1 fruit fly cellular context compared by ENCODE assay signal in genomic region chrX:2071878-2072817, dm6.
A peak's percentile ranks its signal among the peaks of the same experiment; 100 is the strongest.
TF ChIP-seq lines count a peak whose summit lies in the region.

Rtca (plus strand) TSS chrX:2072413.

TF ChIP-seq in whole organism, embryonic, 481 proteins besides CTCF, POLR2A, EP300 and RAD21 (continued from another document and continues in another):
- TF ChIP-seq pho (GFP tag; optimal IDR thresholded peaks at IDR 0.05; lab: Kevin White, UChicago) = peak; percentile 69
- no peak for TF ChIP-seq z (GFP tag; IDR thresholded peaks at IDR 0.05; lab: Robert Waterston, UW)
- TF ChIP-seq prd (optimal IDR thresholded peaks at IDR 0.05; lab: Kevin White, UChicago) = no peak
- peak; percentile 74 for TF ChIP-seq prd (GFP tag; IDR thresholded peaks at IDR 0.05; lab: Robert Waterston, UW)
- peak; percentile 31 for TF ChIP-seq pros (GFP tag; optimal IDR thresholded peaks at IDR 0.05; lab: Kevin White, UChicago)
- TF ChIP-seq NFAT (GFP tag; IDR thresholded peaks at IDR 0.05; lab: Robert Waterston, UW) = no peak
- TF ChIP-seq Vsx1 (GFP tag; optimal IDR thresholded peaks at IDR 0.05; lab: Kevin White, UChicago) = no peak
- TF ChIP-seq CG17359 (tag; optimal IDR thresholded peaks at IDR 0.05; lab: Kevin White, UChicago) = peak; percentile 58
- peak; percentile 62 for TF ChIP-seq mam (GFP tag; optimal IDR thresholded peaks at IDR 0.05; lab: Kevin White, UChicago)
- TF ChIP-seq org-1 (GFP tag; optimal IDR thresholded peaks at IDR 0.05; lab: Kevin White, UChicago) = peak; percentile 76
- TF ChIP-seq gcm (GFP tag; optimal IDR thresholded peaks at IDR 0.05; lab: Kevin White, UChicago) = peak; percentile 39
- TF ChIP-seq CG11695 (GFP tag; IDR thresholded peaks at IDR 0.05; lab: Robert Waterston, UW) = peak; percentile 67
- peak; percentile 86 for TF ChIP-seq her (GFP tag; optimal IDR thresholded peaks at IDR 0.05; lab: Kevin White, UChicago)
- peak; percentile 70 for TF ChIP-seq CG31441 (GFP tag; IDR thresholded peaks at IDR 0.05; lab: Robert Waterston, UW)
- peak; percentile 44 for TF ChIP-seq vfl (GFP tag; optimal IDR thresholded peaks at IDR 0.05; lab: Kevin White, UChicago)
- peak; percentile 46 for TF ChIP-seq CG4404 (GFP tag; IDR thresholded peaks at IDR 0.05; lab: Robert Waterston, UW)
- TF ChIP-seq YL-1 (GFP tag; optimal IDR thresholded peaks at IDR 0.05; lab: Kevin White, UChicago) = peak; percentile 20
- peak; percentile 95 for TF ChIP-seq scrt (GFP tag; optimal IDR thresholded peaks at IDR 0.05; lab: Kevin White, UChicago)
- no peak for TF ChIP-seq fd64A (GFP tag; optimal IDR thresholded peaks at IDR 0.05; lab: Kevin White, UChicago)
- peak; percentile 57 for TF ChIP-seq ems (GFP tag; optimal IDR thresholded peaks at IDR 0.05; lab: Kevin White, UChicago)
- TF ChIP-seq CG15269 (tag; optimal IDR thresholded peaks at IDR 0.05; lab: Kevin White, UChicago) = peak; percentile 82
- peak; percentile 44 for TF ChIP-seq CG17829 (tag; optimal IDR thresholded peaks at IDR 0.05; lab: Kevin White, UChicago)
- TF ChIP-seq HLH3B (GFP tag; IDR thresholded peaks at IDR 0.05; lab: Robert Waterston, UW) = peak; percentile 79
- TF ChIP-seq pfk (GFP tag; optimal IDR thresholded peaks at IDR 0.05; lab: Kevin White, UChicago) = no peak
- TF ChIP-seq fd3F (GFP tag; optimal IDR thresholded peaks at IDR 0.05; lab: Kevin White, UChicago) = peak; percentile 50
- no peak for TF ChIP-seq hth (optimal IDR thresholded peaks at IDR 0.05; lab: Kevin White, UChicago)
- TF ChIP-seq E2f2 (GFP tag; IDR thresholded peaks at IDR 0.05; lab: Robert Waterston, UW) = peak; percentile 39; the same call in 1 of the 2 replicates
- TF ChIP-seq Bdp1 (GFP tag; optimal IDR thresholded peaks at IDR 0.05; lab: Kevin White, UChicago) = peak; percentile 23
- peak; percentile 8 for TF ChIP-seq nau (GFP tag; optimal IDR thresholded peaks at IDR 0.05; lab: Kevin White, UChicago)
- TF ChIP-seq lbe (GFP tag; optimal IDR thresholded peaks at IDR 0.05; lab: Kevin White, UChicago) = peak; percentile 35
- TF ChIP-seq Optix (GFP tag; IDR thresholded peaks at IDR 0.05; lab: Robert Waterston, UW) = peak; percentile 65; the same call in 1 of the 3 replicates
- peak; percentile 34 for TF ChIP-seq CG11723 (GFP tag; optimal IDR thresholded peaks at IDR 0.05; lab: Kevin White, UChicago)
- peak; percentile 75 for TF ChIP-seq CG30403 (GFP tag; optimal IDR thresholded peaks at IDR 0.05; lab: Kevin White, UChicago)
- peak; percentile 51 for TF ChIP-seq CG16863 (GFP tag; optimal IDR thresholded peaks at IDR 0.05; lab: Kevin White, UChicago)
- TF ChIP-seq rib (GFP tag; IDR thresholded peaks at IDR 0.05; lab: Robert Waterston, UW) = peak; percentile 43; the same call in 1 of the 2 replicates
- no peak for TF ChIP-seq unc-4 (GFP tag; IDR thresholded peaks at IDR 0.05; lab: Robert Waterston, UW; ENCODE audit: partially characterized antibody)
- TF ChIP-seq Lhr (GFP tag; optimal IDR thresholded peaks at IDR 0.05; lab: Kevin White, UChicago) = no peak
- TF ChIP-seq CG18011 (GFP tag; optimal IDR thresholded peaks at IDR 0.05; lab: Kevin White, UChicago) = peak; percentile 21
- peak; percentile 13 for TF ChIP-seq HLHmδ (GFP tag; optimal IDR thresholded peaks at IDR 0.05; lab: Kevin White, UChicago)
- TF ChIP-seq HmgD (GFP tag; optimal IDR thresholded peaks at IDR 0.05; lab: Kevin White, UChicago) = peak; percentile 27
- no peak for TF ChIP-seq Opbp (GFP tag; IDR thresholded peaks at IDR 0.05; lab: Robert Waterston, UW; ENCODE audit: partially characterized antibody)
- no peak for TF ChIP-seq oc (tag; optimal IDR thresholded peaks at IDR 0.05; lab: Kevin White, UChicago)
- TF ChIP-seq kni (GFP tag; optimal IDR thresholded peaks at IDR 0.05; lab: Kevin White, UChicago) = no peak
- peak; percentile 84 for TF ChIP-seq Hmr (GFP tag; optimal IDR thresholded peaks at IDR 0.05; lab: Kevin White, UChicago)
- peak; percentile 42 for TF ChIP-seq gro (GFP tag; optimal IDR thresholded peaks at IDR 0.05; lab: Kevin White, UChicago)
- peak; percentile 0 for TF ChIP-seq pzg (GFP tag; optimal IDR thresholded peaks at IDR 0.05; lab: Kevin White, UChicago)
- TF ChIP-seq CG5245 (GFP tag; optimal IDR thresholded peaks at IDR 0.05; lab: Kevin White, UChicago) = peak; percentile 18
- peak in 1 of 3 experiments; percentile 41 for TF ChIP-seq lola (GFP tag; optimal IDR thresholded peaks at IDR 0.05; lab: Kevin White, UChicago)
- peak; percentile 79 for TF ChIP-seq CG11504 (tag; optimal IDR thresholded peaks at IDR 0.05; lab: Kevin White, UChicago)
- peak; percentile 44 for TF ChIP-seq CG10267 (tag; optimal IDR thresholded peaks at IDR 0.05; lab: Kevin White, UChicago)
- peak; percentile 60; the same call in 1 of the 3 replicates for TF ChIP-seq Dbx (GFP tag; IDR thresholded peaks at IDR 0.05; lab: Robert Waterston, UW)
- TF ChIP-seq CG4707 (GFP tag; optimal IDR thresholded peaks at IDR 0.05; lab: Kevin White, UChicago) = no peak
- TF ChIP-seq bbx (GFP tag; IDR thresholded peaks at IDR 0.05; lab: Robert Waterston, UW; ENCODE audit: partially characterized antibody) = no peak
- TF ChIP-seq otp (GFP tag; IDR thresholded peaks at IDR 0.05; lab: Robert Waterston, UW) = peak; percentile 51; the same call in 1 of the 3 replicates
- TF ChIP-seq CG11456 (GFP tag; IDR thresholded peaks at IDR 0.05; lab: Robert Waterston, UW) = peak; percentile 62; the same call in 1 of the 3 replicates
- TF ChIP-seq Pdp1 (GFP tag; optimal IDR thresholded peaks at IDR 0.05; lab: Kevin White, UChicago) = peak; percentile 49 to 70
- no peak for TF ChIP-seq Dref (GFP tag; IDR thresholded peaks at IDR 0.05; lab: Robert Waterston, UW)
- TF ChIP-seq cad (GFP tag; optimal IDR thresholded peaks at IDR 0.05; lab: Kevin White, UChicago) = no peak
- peak; percentile 37 for TF ChIP-seq CG18476 (GFP tag; optimal IDR thresholded peaks at IDR 0.05; lab: Kevin White, UChicago)
- TF ChIP-seq vnd (GFP tag; IDR thresholded peaks at IDR 0.05; lab: Robert Waterston, UW; ENCODE audit: partially characterized antibody) = no peak
- peak; percentile 30 for TF ChIP-seq sug (tag; optimal IDR thresholded peaks at IDR 0.05; lab: Kevin White, UChicago)
- peak; percentile 68 for TF ChIP-seq Aef1 (GFP tag; IDR thresholded peaks at IDR 0.05; lab: Robert Waterston, UW)
- peak; percentile 47 for TF ChIP-seq Ssrp (tag; optimal IDR thresholded peaks at IDR 0.05; lab: Kevin White, UChicago)
- TF ChIP-seq Myb (GFP tag; optimal IDR thresholded peaks at IDR 0.05; lab: Kevin White, UChicago) = peak; percentile 66
- peak; percentile 42; the same call in 1 of the 2 replicates for TF ChIP-seq CG10959 (GFP tag; IDR thresholded peaks at IDR 0.05; lab: Robert Waterston, UW)
- peak; percentile 12 for TF ChIP-seq CG10274 (GFP tag; optimal IDR thresholded peaks at IDR 0.05; lab: Kevin White, UChicago)
- TF ChIP-seq row (GFP tag; IDR thresholded peaks at IDR 0.05; lab: Robert Waterston, UW) = peak; percentile 87
- TF ChIP-seq CG18764 (GFP tag; optimal IDR thresholded peaks at IDR 0.05; lab: Kevin White, UChicago) = peak; percentile 23
- TF ChIP-seq CG6272 (GFP tag; IDR thresholded peaks at IDR 0.05; lab: Robert Waterston, UW) = 0 out of 2 replicates have a peak, but pooled peaks have one; percentile 17
- peak; percentile 80 for TF ChIP-seq Hand (GFP tag; optimal IDR thresholded peaks at IDR 0.05; lab: Kevin White, UChicago)
- TF ChIP-seq CG12155 (GFP tag; optimal IDR thresholded peaks at IDR 0.05; lab: Kevin White, UChicago) = peak; percentile 46
- TF ChIP-seq nerfin-1 (tag; optimal IDR thresholded peaks at IDR 0.05; lab: Kevin White, UChicago) = peak; percentile 15
- peak; percentile 32; the same call in 1 of the 3 replicates for TF ChIP-seq C15 (GFP tag; IDR thresholded peaks at IDR 0.05; lab: Robert Waterston, UW)
- peak; percentile 19 for TF ChIP-seq CG1647 (GFP tag; optimal IDR thresholded peaks at IDR 0.05; lab: Kevin White, UChicago)
- no peak for TF ChIP-seq Kr (GFP tag; optimal IDR thresholded peaks at IDR 0.05; lab: Kevin White, UChicago)
- no peak for TF ChIP-seq Ravus (GFP tag; IDR thresholded peaks at IDR 0.05; lab: Robert Waterston, UW)
- TF ChIP-seq Fer2 (tag; optimal IDR thresholded peaks at IDR 0.05; lab: Kevin White, UChicago) = no peak
- peak; percentile 51 for TF ChIP-seq CG13624 (GFP tag; optimal IDR thresholded peaks at IDR 0.05; lab: Kevin White, UChicago)
- TF ChIP-seq Sry-δ (GFP tag; optimal IDR thresholded peaks at IDR 0.05; lab: Kevin White, UChicago) = peak; percentile 17
- peak; percentile 59 for TF ChIP-seq CG12071 (GFP tag; optimal IDR thresholded peaks at IDR 0.05; lab: Kevin White, UChicago)
- peak; percentile 72 for TF ChIP-seq esg (GFP tag; conservative IDR thresholded peaks at IDR 0.05; lab: Robert Waterston, UW)
- peak; percentile 63 for TF ChIP-seq CG17385 (GFP tag; optimal IDR thresholded peaks at IDR 0.05; lab: Kevin White, UChicago)
- peak; percentile 56 for TF ChIP-seq Nf-YC (tag; optimal IDR thresholded peaks at IDR 0.05; lab: Kevin White, UChicago)
- peak; percentile 73 for TF ChIP-seq CG7556 (GFP tag; optimal IDR thresholded peaks at IDR 0.05; lab: Kevin White, UChicago)
- no peak for TF ChIP-seq knrl (GFP tag; IDR thresholded peaks at IDR 0.05; lab: Robert Waterston, UW; ENCODE audit: partially characterized antibody)
- TF ChIP-seq dati (GFP tag; IDR thresholded peaks at IDR 0.05; lab: Robert Waterston, UW) = no peak
- peak; percentile 51; the same call in 1 of the 2 replicates for TF ChIP-seq CG9932 (GFP tag; IDR thresholded peaks at IDR 0.05; lab: Robert Waterston, UW)
- TF ChIP-seq fd102C (GFP tag; optimal IDR thresholded peaks at IDR 0.05; lab: Kevin White, UChicago) = no peak
- 0 out of 3 replicates have a peak, but pooled peaks have one; percentile 16 for TF ChIP-seq CG34224 (GFP tag; IDR thresholded peaks at IDR 0.05; lab: Robert Waterston, UW; ENCODE audit: partially characterized antibody)
- peak; percentile 32 for TF ChIP-seq CG12942 (GFP tag; optimal IDR thresholded peaks at IDR 0.05; lab: Kevin White, UChicago)
- peak; percentile 73 for TF ChIP-seq CG15514 (GFP tag; optimal IDR thresholded peaks at IDR 0.05; lab: Kevin White, UChicago)
- peak; percentile 70 for TF ChIP-seq CG18619 (GFP tag; optimal IDR thresholded peaks at IDR 0.05; lab: Kevin White, UChicago)
- no peak for TF ChIP-seq eve (GFP tag; optimal IDR thresholded peaks at IDR 0.05; lab: Kevin White, UChicago)
- 0 out of 3 replicates have a peak, but pooled peaks have one; percentile 14 for TF ChIP-seq CG2889 (GFP tag; IDR thresholded peaks at IDR 0.05; lab: Robert Waterston, UW)
- peak; percentile 68 for TF ChIP-seq Atf6 (GFP tag; IDR thresholded peaks at IDR 0.05; lab: Robert Waterston, UW)
- no peak for TF ChIP-seq hbn (GFP tag; IDR thresholded peaks at IDR 0.05; lab: Robert Waterston, UW; ENCODE audit: partially characterized antibody)
- peak; percentile 89 for TF ChIP-seq lab (GFP tag; optimal IDR thresholded peaks at IDR 0.05; lab: Kevin White, UChicago)
- TF ChIP-seq CG1792 (GFP tag; optimal IDR thresholded peaks at IDR 0.05; lab: Kevin White, UChicago) = peak; percentile 13
- no peak for TF ChIP-seq Bgb (GFP tag; IDR thresholded peaks at IDR 0.05; lab: Robert Waterston, UW; ENCODE audit: partially characterized antibody)
- TF ChIP-seq dmrt11E (tag; optimal IDR thresholded peaks at IDR 0.05; lab: Kevin White, UChicago) = peak; percentile 16
- peak; percentile 21; the same call in 1 of the 4 replicates for TF ChIP-seq Gug (GFP tag; IDR thresholded peaks at IDR 0.05; lab: Robert Waterston, UW)
- peak; percentile 74 for TF ChIP-seq CG7786 (GFP tag; optimal IDR thresholded peaks at IDR 0.05; lab: Kevin White, UChicago)
- peak; percentile 51 for TF ChIP-seq CG4424 (GFP tag; optimal IDR thresholded peaks at IDR 0.05; lab: Kevin White, UChicago)
- peak; percentile 26 for TF ChIP-seq ERR (GFP tag; optimal IDR thresholded peaks at IDR 0.05; lab: Kevin White, UChicago)
- TF ChIP-seq CG8765 (GFP tag; IDR thresholded peaks at IDR 0.05; lab: Robert Waterston, UW) = no peak
- TF ChIP-seq phol (tag; optimal IDR thresholded peaks at IDR 0.05; lab: Kevin White, UChicago) = peak; percentile 66
- no peak for TF ChIP-seq CG7745 (tag; optimal IDR thresholded peaks at IDR 0.05; lab: Kevin White, UChicago)
- TF ChIP-seq Bteb2 (GFP tag; optimal IDR thresholded peaks at IDR 0.05; lab: Kevin White, UChicago) = peak; percentile 52
- peak; percentile 66 for TF ChIP-seq maf-S (GFP tag; optimal IDR thresholded peaks at IDR 0.05; lab: Kevin White, UChicago)
- TF ChIP-seq ttk (GFP tag; IDR thresholded peaks at IDR 0.05; lab: Robert Waterston, UW) = peak; percentile 34; the same call in 1 of the 2 replicates
- TF ChIP-seq CG4282 (GFP tag; optimal IDR thresholded peaks at IDR 0.05; lab: Kevin White, UChicago) = peak; percentile 13
- TF ChIP-seq bsh (GFP tag; optimal IDR thresholded peaks at IDR 0.05; lab: Kevin White, UChicago) = peak; percentile 66 to 75
- TF ChIP-seq pb (GFP tag; optimal IDR thresholded peaks at IDR 0.05; lab: Kevin White, UChicago) = peak; percentile 46
- peak; percentile 62 for TF ChIP-seq CG9727 (GFP tag; optimal IDR thresholded peaks at IDR 0.05; lab: Kevin White, UChicago)
- TF ChIP-seq NC2α (GFP tag; optimal IDR thresholded peaks at IDR 0.05; lab: Kevin White, UChicago) = peak; percentile 38
- TF ChIP-seq CG13296 (GFP tag; optimal IDR thresholded peaks at IDR 0.05; lab: Kevin White, UChicago) = peak; percentile 70
- TF ChIP-seq CG14050 (GFP tag; IDR thresholded peaks at IDR 0.05; lab: Robert Waterston, UW) = peak; percentile 53; the same call in 2 of the 3 replicates
- TF ChIP-seq Fer1 (GFP tag; optimal IDR thresholded peaks at IDR 0.05; lab: Kevin White, UChicago) = peak; percentile 89
- TF ChIP-seq fd96Cb (tag; optimal IDR thresholded peaks at IDR 0.05; lab: Kevin White, UChicago) = peak; percentile 53
- TF ChIP-seq CG34422 (GFP tag; IDR thresholded peaks at IDR 0.05; lab: Robert Waterston, UW) = peak; percentile 44; the same call in 1 of the 3 replicates
- TF ChIP-seq CG31365 (tag; optimal IDR thresholded peaks at IDR 0.05; lab: Kevin White, UChicago) = peak; percentile 16
- TF ChIP-seq HLH54F (GFP tag; optimal IDR thresholded peaks at IDR 0.05; lab: Kevin White, UChicago) = peak; percentile 48
- TF ChIP-seq Mad (GFP tag; optimal IDR thresholded peaks at IDR 0.05; lab: Kevin White, UChicago) = peak; percentile 35
- TF ChIP-seq CG4730 (GFP tag; IDR thresholded peaks at IDR 0.05; lab: Robert Waterston, UW) = no peak
- peak; percentile 92 for TF ChIP-seq nom (GFP tag; optimal IDR thresholded peaks at IDR 0.05; lab: Kevin White, UChicago)
- TF ChIP-seq chm (GFP tag; IDR thresholded peaks at IDR 0.05; lab: Robert Waterston, UW) = no peak
- TF ChIP-seq CG7372 (GFP tag; IDR thresholded peaks at IDR 0.05; lab: Robert Waterston, UW) = peak; percentile 67
- no peak for TF ChIP-seq Atf3 (GFP tag; optimal IDR thresholded peaks at IDR 0.05; lab: Kevin White, UChicago)
- TF ChIP-seq CG13894 (tag; optimal IDR thresholded peaks at IDR 0.05; lab: Kevin White, UChicago) = peak; percentile 55
